Fruit fly (Drosophila melanogaster) whole organism: ENCODE data around the gene ebd1.

Experiments
- CG8478 ChIP-seq: fragments of >200 bp; optimal IDR thresholded peaks from 2 replicates; lab custom pipeline; 2018; ENCODE audit warnings: inconsistent platforms
- Dll ChIP-seq: fragments of >200 bp; optimal IDR thresholded peaks from 2 replicates; lab custom pipeline; 2017
- EcR ChIP-seq, 2 experiments: fragments of >200 bp; optimal IDR thresholded peaks; 2 replicates each; lab custom pipeline; 2017; ENCODE audit warnings: missing biosample characterization in 2 of 2, missing genetic modification characterization in 2 of 2, missing genetic modification reagents in 2 of 2
- pan ChIP-seq: fragments of >200 bp; optimal IDR thresholded peaks from 2 replicates; lab custom pipeline; 2017
- psq ChIP-seq: fragments of >200 bp; optimal IDR thresholded peaks from 2 replicates; lab custom pipeline; 2017

dm6 chr3L:696404-697054 is 11.2 kb upstream of the ebd1 start:
- TF ChIP-seq pan (no peak), CG8478 (no peak), EcR (GFP tag; optimal IDR thresholded peaks at IDR 0.05; lab: Kevin White, UChicago) (no peak), Dll (lab: Kevin White, UChicago) (no peak), psq (lab: Kevin White, UChicago) (no peak)
